Worm (Caenorhabditis elegans): Measurements from ENCODE around the gene F36H5.18.

DNA sequence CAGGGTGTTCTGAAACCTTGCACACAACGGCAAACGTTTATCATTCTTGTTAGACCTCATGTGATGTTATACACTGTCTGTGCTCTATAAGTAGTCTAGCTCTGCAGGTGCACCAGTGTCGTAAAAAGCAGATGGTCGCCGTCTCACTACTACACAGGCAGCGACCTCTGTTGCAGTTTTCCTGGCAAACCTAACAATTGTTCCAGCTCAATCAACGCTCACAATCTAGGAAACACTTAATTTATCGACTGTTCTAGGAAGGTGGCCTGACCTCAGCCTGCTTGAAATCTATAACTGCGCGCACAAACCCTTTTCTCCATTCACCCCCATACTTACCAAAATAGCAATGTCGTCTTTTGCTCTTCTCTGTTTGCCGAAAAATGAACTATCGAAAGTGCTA is 35.4 kb upstream of the F36H5.18 start, which contains the start of gene fbxb-11:
- TF ChIP-seq pqm-1 (tag; optimal IDR thresholded peaks at IDR 0.05) (no peak), sox-4 (tag; optimal IDR thresholded peaks at IDR 0.05) (no peak), nhr-28 (tag; optimal IDR thresholded peaks at IDR 0.05) (no peak), skn-1 (tag; optimal IDR thresholded peaks at IDR 0.05) (no peak), zag-1 (tag; optimal IDR thresholded peaks at IDR 0.05) (no peak), swsn-7 (tag; optimal IDR thresholded peaks at IDR 0.05) (no peak), lin-15B (tag; optimal IDR thresholded peaks at IDR 0.05) (no peak), lin-13 (GFP tag; optimal IDR thresholded peaks at IDR 0.05) (no peak), egl-27 (tag; optimal IDR thresholded peaks at IDR 0.05) (no peak), alr-1 (tag; optimal IDR thresholded peaks at IDR 0.05; ENCODE audit: borderline replicate concordance) (no peak), lin-39 (tag; optimal IDR thresholded peaks at IDR 0.05) (no peak), grh-1 (GFP tag; IDR thresholded peaks at IDR 0.05) (no peak), nhr-237 (tag; optimal IDR thresholded peaks at IDR 0.05) (no peak), nhr-11 (tag; optimal IDR thresholded peaks at IDR 0.05) (no peak)
